Worm (Caenorhabditis elegans) whole organism, L3 larva: ENCODE data around the gene ceh-13.

ENCODE experiments used
- R02D3.7 ChIP-seq: fragments of 150-350 bp; optimal IDR thresholded peaks from 2 replicates; lab custom pipeline; 2014; ENCODE audit warnings: missing biosample characterization, missing genetic modification characterization
- ZK546.5 ChIP-seq: sonication (generic microtip); optimal IDR thresholded peaks from 2 replicates; lab custom pipeline; 2017; ENCODE audit warnings: missing biosample characterization, missing genetic modification characterization
- aly-2 ChIP-seq: fragments of 150-350 bp; optimal IDR thresholded peaks from 2 replicates; lab custom pipeline; 2014; ENCODE audit warnings: missing biosample characterization, missing genetic modification characterization
- ama-1 ChIP-seq: fragments of 150-350 bp; optimal IDR thresholded peaks from 2 replicates; lab custom pipeline; 2018
- ceh-9 ChIP-seq: sonication (generic microtip); optimal IDR thresholded peaks from 2 replicates; lab custom pipeline; 2018; ENCODE audit warnings: missing biosample characterization, missing genetic modification characterization
- daf-12 ChIP-seq: fragments of 150-350 bp; optimal IDR thresholded peaks from 2 replicates; lab custom pipeline; 2014; ENCODE audit warnings: missing biosample characterization, missing genetic modification reagents, missing genetic modification characterization
- egl-5 ChIP-seq: fragments of 150-350 bp; optimal IDR thresholded peaks from 2 replicates; lab custom pipeline; 2017; ENCODE audit warnings: missing biosample characterization, missing genetic modification reagents, missing genetic modification characterization, inconsistent platforms
- elt-1 ChIP-seq: fragments of 150-350 bp; optimal IDR thresholded peaks from 2 replicates; lab custom pipeline; 2014; ENCODE audit warnings: missing biosample characterization, missing genetic modification characterization
- elt-2 ChIP-seq: sonication (generic microtip); optimal IDR thresholded peaks from 2 replicates; lab custom pipeline; 2016; ENCODE audit warnings: missing genetic modification reagents, mild to moderate bottlenecking, missing genetic modification characterization, missing compliant biosample characterization
- elt-3 ChIP-seq, 3 experiments: fragments of 150-350 bp in 1 of 3; sonication (generic microtip) in 2 of 3; optimal IDR thresholded peaks; 2 replicates in 2 of 3; 4 replicates in 1 of 3; lab custom pipeline; 2014 to 2017; ENCODE audit warnings: missing biosample characterization in 3 of 3, missing genetic modification characterization in 3 of 3
- eor-1 ChIP-seq, 2 experiments: fragments of 150-350 bp; optimal IDR thresholded peaks; 2 replicates each; lab custom pipeline; 2014 to 2018; ENCODE audit warnings: missing biosample characterization in 2 of 2, missing genetic modification characterization in 2 of 2
- fkh-10 ChIP-seq: sonication (generic microtip); optimal IDR thresholded peaks from 2 replicates; lab custom pipeline; 2017; ENCODE audit warnings: missing biosample characterization, missing genetic modification reagents, missing genetic modification characterization
- hmg-11 ChIP-seq: sonication (generic microtip); optimal IDR thresholded peaks from 2 replicates; lab custom pipeline; 2016; ENCODE audit warnings: missing genetic modification characterization, missing compliant biosample characterization
- jun-1 ChIP-seq: fragments of 150-350 bp; optimal IDR thresholded peaks from 2 replicates; lab custom pipeline; 2014; ENCODE audit warnings: missing biosample characterization, missing genetic modification reagents, missing genetic modification characterization
- lin-39 ChIP-seq: fragments of 150-350 bp; optimal IDR thresholded peaks from 2 replicates; lab custom pipeline; 2018; ENCODE audit warnings: missing biosample characterization, missing genetic modification reagents, missing genetic modification characterization
- lsy-12 ChIP-seq: sonication (generic microtip); optimal IDR thresholded peaks from 2 replicates; lab custom pipeline; 2016; ENCODE audit warnings: mild to moderate bottlenecking, missing genetic modification characterization, missing compliant biosample characterization
- mdl-1 ChIP-seq: fragments of 150-350 bp; optimal IDR thresholded peaks from 2 replicates; lab custom pipeline; 2014; ENCODE audit warnings: missing biosample characterization, missing genetic modification characterization
- nfya-1 ChIP-seq: sonication (generic microtip); optimal IDR thresholded peaks from 2 replicates; lab custom pipeline; 2017; ENCODE audit warnings: missing genetic modification characterization, mild to moderate bottlenecking, missing compliant biosample characterization, antibody characterized with exemption, moderate library complexity; ENCODE audit not compliant: insufficient read depth
- nhr-12 ChIP-seq: fragments of 150-350 bp; optimal IDR thresholded peaks from 2 replicates; lab custom pipeline; 2014; ENCODE audit warnings: missing biosample characterization, missing genetic modification characterization
- nhr-23 ChIP-seq: fragments of 150-350 bp; optimal IDR thresholded peaks from 2 replicates; lab custom pipeline; 2014; ENCODE audit warnings: missing biosample characterization, missing genetic modification reagents, missing genetic modification characterization
- nhr-237 ChIP-seq: fragments of 150-350 bp; optimal IDR thresholded peaks from 2 replicates; lab custom pipeline; 2014; ENCODE audit warnings: missing biosample characterization, missing genetic modification characterization
- nhr-25 ChIP-seq: sonication (generic microtip); optimal IDR thresholded peaks from 2 replicates; lab custom pipeline; 2017; ENCODE audit warnings: missing biosample characterization, missing genetic modification characterization
- nhr-43 ChIP-seq: sonication (generic microtip); optimal IDR thresholded peaks from 2 replicates; lab custom pipeline; 2016; ENCODE audit warnings: mild to moderate bottlenecking, missing genetic modification characterization, missing compliant biosample characterization; ENCODE audit not compliant: poor library complexity, severe bottlenecking
- nhr-67 ChIP-seq: fragments of 150-350 bp; optimal IDR thresholded peaks from 2 replicates; lab custom pipeline; 2014; ENCODE audit warnings: missing biosample characterization, missing genetic modification characterization
- nhr-76 ChIP-seq: fragments of 150-350 bp; sonication (generic microtip); optimal IDR thresholded peaks from 5 replicates; lab custom pipeline; 2014; ENCODE audit warnings: missing biosample characterization, missing genetic modification characterization
- pha-4 ChIP-seq: fragments of 150-350 bp; optimal IDR thresholded peaks from 2 replicates; lab custom pipeline; 2014; ENCODE audit warnings: missing biosample characterization, missing genetic modification reagents, missing genetic modification characterization
- pqm-1 ChIP-seq: fragments of 150-350 bp; optimal IDR thresholded peaks from 2 replicates; lab custom pipeline; 2017; ENCODE audit warnings: missing biosample characterization, missing genetic modification characterization, inconsistent platforms
- sea-2 ChIP-seq: fragments of 150-350 bp; sonication (generic microtip); optimal IDR thresholded peaks from 4 replicates; lab custom pipeline; 2014; ENCODE audit warnings: missing biosample characterization, missing genetic modification reagents, missing genetic modification characterization
- skn-1 ChIP-seq: fragments of 150-350 bp; optimal IDR thresholded peaks from 2 replicates; lab custom pipeline; 2014; ENCODE audit warnings: missing biosample characterization, missing genetic modification characterization
- unc-39 ChIP-seq: sonication (generic microtip); optimal IDR thresholded peaks from 4 replicates; lab custom pipeline; 2017; ENCODE audit warnings: missing biosample characterization, missing genetic modification characterization
- unc-62 ChIP-seq: fragments of 150-350 bp; sonication (generic microtip); optimal IDR thresholded peaks from 4 replicates; lab custom pipeline; 2014; ENCODE audit warnings: missing biosample characterization, missing genetic modification reagents, missing genetic modification characterization
- zag-1 ChIP-seq: fragments of 150-350 bp; optimal IDR thresholded peaks from 2 replicates; lab custom pipeline; 2014; ENCODE audit warnings: missing biosample characterization, missing genetic modification characterization
- ztf-4 ChIP-seq: fragments of 150-350 bp; optimal IDR thresholded peaks from 2 replicates; lab custom pipeline; 2014; ENCODE audit warnings: missing biosample characterization, missing genetic modification characterization

The ceh-13 gene

DNA sequence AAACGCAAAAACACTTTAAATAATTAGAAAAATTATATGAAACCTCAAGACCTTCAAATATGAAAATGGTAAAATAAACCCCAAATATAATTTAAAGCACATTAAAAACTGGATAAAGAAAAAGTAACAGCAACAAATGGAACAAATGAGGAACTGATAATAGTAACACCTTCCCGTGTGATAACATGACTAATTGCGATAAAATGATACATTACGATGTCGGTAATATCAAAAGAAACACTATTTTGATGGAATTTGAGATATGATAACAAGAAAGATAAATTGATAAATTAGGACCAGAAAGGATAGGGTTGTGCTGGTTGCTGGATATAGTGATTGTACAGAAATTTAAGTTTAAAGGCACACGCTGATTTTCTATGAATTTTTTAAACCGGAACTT lies 13.4 kb upstream of the ceh-13 start:
- TF ChIP-seq daf-12 (no peak), nhr-23 (no peak), ztf-4 (tag; lab: Kevin White, UChicago) (no peak), mdl-1 (tag; lab: Kevin White, UChicago) (no peak), zag-1 (no peak), elt-3 (tag; optimal IDR thresholded peaks at IDR 0.05; lab: Kevin White, UChicago) (no peak), R02D3.7 (tag; lab: Kevin White, UChicago) (no peak), sea-2 (GFP tag; lab: Kevin White, UChicago) (no peak), hmg-11 (tag; lab: Kevin White, UChicago) (no peak), pha-4 (tag; lab: Kevin White, UChicago) (no peak), nhr-237 (tag; lab: Kevin White, UChicago) (no peak), ZK546.5 (tag; lab: Kevin White, UChicago) (no peak), nhr-43 (tag; lab: Kevin White, UChicago) (no peak), lin-39 (tag; lab: Kevin White, UChicago) (no peak), fkh-10 (no peak), nhr-76 (tag; lab: Kevin White, UChicago) (no peak), nfya-1 (tag; lab: Kevin White, UChicago) (no peak), jun-1 (no peak)
- TF ChIP-seq, all 47 proteins: peak for 0

DNA sequence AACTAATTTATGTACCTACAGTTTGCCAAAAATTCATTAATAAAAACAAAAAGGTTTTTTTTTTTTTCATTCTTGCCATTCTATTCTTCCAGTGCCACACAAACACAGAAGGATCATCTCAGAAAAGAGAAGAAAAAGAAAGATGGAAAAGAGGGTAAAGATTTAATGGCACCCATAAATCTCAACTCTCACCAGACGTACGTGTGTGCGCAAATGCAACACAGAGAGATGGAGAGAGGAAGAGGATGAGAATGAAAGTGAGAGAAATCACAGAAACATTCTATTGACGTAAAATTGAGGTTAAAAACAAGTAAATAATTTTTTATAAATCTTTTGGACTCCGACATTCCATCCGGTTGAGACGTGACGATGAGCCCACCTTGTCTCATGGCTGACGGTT lies 11.2 kb upstream of the ceh-13 start:
- peak; percentile 46 for TF ChIP-seq nfya-1 (tag; lab: Kevin White, UChicago)
- TF ChIP-seq egl-5 = peak; percentile 89
- TF ChIP-seq R02D3.7 (tag; lab: Kevin White, UChicago) = no peak
- TF ChIP-seq, all 47 proteins: peak for 2

DNA sequence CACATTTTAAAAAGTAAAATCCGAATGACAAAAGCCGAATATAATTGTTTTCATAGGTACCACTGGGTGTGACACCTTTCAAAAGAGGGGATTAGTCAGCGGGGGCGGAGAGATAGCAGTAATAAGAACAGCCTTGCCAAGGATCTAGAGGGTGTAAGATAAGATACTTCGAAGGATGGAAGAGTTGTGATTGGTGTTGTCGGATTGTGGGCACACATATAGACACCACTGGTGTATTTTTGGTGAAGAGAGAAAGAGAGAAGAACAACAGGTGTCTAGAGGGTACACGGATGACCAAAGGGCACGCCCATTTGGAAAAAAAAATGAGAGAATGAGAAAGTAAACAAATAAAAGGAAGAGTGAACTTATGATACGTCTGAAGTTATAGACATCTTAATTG lies 10.3 kb upstream of the ceh-13 start:
- no peak for TF ChIP-seq nhr-23
- no peak for TF ChIP-seq R02D3.7 (tag; lab: Kevin White, UChicago)
- TF ChIP-seq unc-62 = no peak
- no peak for TF ChIP-seq lsy-12 (tag; lab: Kevin White, UChicago)
- no peak for TF ChIP-seq ceh-9 (tag; lab: Kevin White, UChicago)
- TF ChIP-seq daf-12 = no peak
- no peak for TF ChIP-seq unc-39 (tag; lab: Kevin White, UChicago)
- TF ChIP-seq ztf-4 (tag; lab: Kevin White, UChicago) = no peak
- no peak for TF ChIP-seq nhr-67 (tag; lab: Kevin White, UChicago)
- TF ChIP-seq ama-1 (lab: Kevin White, UChicago) = no peak
- TF ChIP-seq eor-1 (tag; optimal IDR thresholded peaks at IDR 0.05; lab: Kevin White, UChicago) = no peak
- no peak for TF ChIP-seq nhr-237 (tag; lab: Kevin White, UChicago)
- TF ChIP-seq nhr-12 = no peak

DNA sequence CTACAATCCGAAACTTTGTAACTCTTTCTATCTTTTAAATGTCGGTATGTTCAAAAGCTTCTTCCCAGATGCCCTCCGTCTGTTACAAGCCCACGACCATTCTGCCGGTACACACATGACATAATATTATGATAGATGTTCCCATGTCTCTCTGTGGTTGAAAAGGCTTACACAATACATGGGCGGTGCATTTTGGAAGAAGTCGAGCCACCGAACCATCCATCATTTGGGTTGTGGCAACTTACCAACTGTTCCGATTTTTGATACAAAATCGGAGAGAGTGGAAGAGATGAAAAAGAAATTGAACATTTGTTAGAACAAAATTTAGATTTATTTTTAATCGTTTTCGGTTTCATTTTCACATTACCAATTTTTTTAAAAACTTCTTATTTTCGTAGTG lies 6.5 kb upstream of the ceh-13 start:
- TF ChIP-seq nfya-1 (tag; lab: Kevin White, UChicago) = peak; percentile 28
- peak; percentile 59 for TF ChIP-seq unc-62
- TF ChIP-seq nhr-43 (tag; lab: Kevin White, UChicago) = no peak

ce11 chrIII:7550979-7551378 lies 4.5 kb upstream of the ceh-13 start:
- TF ChIP-seq elt-1 (tag; lab: Kevin White, UChicago) (peak; percentile 87), jun-1 (no peak), nhr-12 (no peak), nhr-25 (tag; lab: Kevin White, UChicago) (peak; percentile 21), pqm-1 (tag; lab: Kevin White, UChicago) (no peak)

DNA sequence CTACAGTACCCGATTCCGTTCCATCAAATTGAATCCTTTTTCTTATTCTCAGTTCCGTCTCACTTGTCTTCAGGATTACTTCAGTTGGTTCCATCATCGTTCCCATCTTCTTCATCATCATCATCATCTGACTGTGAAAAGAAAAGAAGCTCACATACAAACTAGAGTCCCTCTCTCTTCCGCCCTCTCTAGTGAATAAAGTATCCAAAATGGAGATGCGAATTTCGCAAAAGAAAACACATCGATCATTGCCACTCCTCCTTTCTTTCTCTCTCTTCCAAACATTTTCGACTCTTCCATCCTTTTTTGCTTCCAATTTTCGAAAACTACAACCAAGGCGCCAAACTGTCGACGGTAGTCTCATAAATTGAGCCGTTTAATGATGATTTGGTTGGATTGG lies 2.6 kb upstream of the ceh-13 start:
- TF ChIP-seq ztf-4 (tag; lab: Kevin White, UChicago) (no peak), sea-2 (GFP tag; lab: Kevin White, UChicago) (no peak), skn-1 (tag; lab: Kevin White, UChicago) (no peak), unc-62 (peak; percentile 63), nfya-1 (tag; lab: Kevin White, UChicago) (peak; percentile 37), jun-1 (no peak), elt-2 (tag; lab: Kevin White, UChicago) (no peak), ama-1 (lab: Kevin White, UChicago) (no peak), R02D3.7 (tag; lab: Kevin White, UChicago) (no peak), aly-2 (tag; lab: Kevin White, UChicago) (no peak), egl-5 (no peak)
